Worm (Caenorhabditis elegans): ENCODE measurements around the gene F55A11.7.

DNA sequence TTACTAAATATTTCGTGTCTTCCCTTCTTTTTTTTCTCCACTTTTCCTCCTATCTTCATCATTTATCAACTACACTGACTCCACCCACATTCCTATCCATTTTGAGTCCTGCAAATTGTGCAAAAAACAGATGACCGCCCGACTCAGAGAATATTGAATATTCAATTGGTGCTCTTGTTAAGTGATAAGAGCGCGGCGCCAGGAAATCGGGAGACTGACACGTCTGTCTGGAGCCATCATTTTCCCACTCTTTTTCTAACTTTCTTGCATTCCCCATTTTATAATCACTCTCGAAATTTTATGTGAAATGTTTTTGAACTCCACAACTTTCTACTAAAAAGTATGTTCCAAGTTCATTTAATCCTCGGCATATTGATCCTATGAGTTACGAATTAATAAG lies 31.4 kb downstream of the F55A11.7 start:
- TF ChIP-seq tag-97 (GFP tag; IDR thresholded peaks at IDR 0.05) (no peak), unc-62 (GFP tag; optimal IDR thresholded peaks at IDR 0.05 in 1 of 2) (no peak), unc-62 (tag; optimal IDR thresholded peaks at IDR 0.05) (no peak), pha-4 (GFP tag; IDR thresholded peaks at IDR 0.05) (no peak), pha-4 (tag; optimal IDR thresholded peaks at IDR 0.05) (no peak), zip-2 (tag; optimal IDR thresholded peaks at IDR 0.05) (no peak), ces-1 (GFP tag; optimal IDR thresholded peaks at IDR 0.05) (no peak), T20F7.1 (GFP tag; optimal IDR thresholded peaks at IDR 0.05) (no peak), hlh-30 (tag; optimal IDR thresholded peaks at IDR 0.05; ENCODE audit: insufficient read depth) (no peak), ceh-44 (GFP tag; IDR thresholded peaks at IDR 0.05) (no peak), rbr-2 (tag; optimal IDR thresholded peaks at IDR 0.05) (no peak), zag-1 (tag; optimal IDR thresholded peaks at IDR 0.05) (no peak), ceh-82 (tag; optimal IDR thresholded peaks at IDR 0.05) (no peak), unc-130 (GFP tag; optimal IDR thresholded peaks at IDR 0.05) (no peak), nhr-237 (tag; optimal IDR thresholded peaks at IDR 0.05) (no peak), fkh-10 (GFP tag; optimal IDR thresholded peaks at IDR 0.05) (no peak)

All from whole organism, L4 larva.